Fruit fly (Drosophila melanogaster): ENCODE measurements around the gene CG32817.

CG32817 gene

DNA sequence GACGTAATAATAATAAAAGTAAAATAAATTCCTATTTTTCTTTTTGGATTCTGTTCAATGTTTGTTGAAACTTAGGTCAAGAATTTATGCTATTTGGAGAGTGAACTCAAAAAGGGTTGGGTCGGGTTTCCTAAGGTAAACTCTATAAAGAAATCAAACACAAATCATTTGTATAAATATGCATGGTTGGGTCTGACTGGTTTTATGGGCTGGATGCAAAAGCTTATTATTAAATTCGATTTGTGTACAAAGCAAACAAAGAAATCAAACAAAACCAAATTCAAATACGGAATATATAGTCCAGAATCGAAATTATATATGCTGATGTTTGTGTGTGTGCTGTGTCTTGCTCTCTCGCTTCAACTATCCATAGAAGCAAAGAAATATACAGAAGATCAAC, 36.8 kb downstream of the CG32817 start (continued):
- no peak for TF ChIP-seq lola (GFP tag; optimal IDR thresholded peaks at IDR 0.05)
- no peak for TF ChIP-seq Ets65A (GFP tag)
- TF ChIP-seq disco-r (GFP tag; optimal IDR thresholded peaks at IDR 0.05) = no peak
- peak; percentile 13 for TF ChIP-seq grau (tag; optimal IDR thresholded peaks at IDR 0.05)
- no peak for TF ChIP-seq CoRest (tag; optimal IDR thresholded peaks at IDR 0.05)
- TF ChIP-seq Ada2b (GFP tag; IDR thresholded peaks at IDR 0.05) = no peak
- no peak for TF ChIP-seq Hr51 (GFP tag; optimal IDR thresholded peaks at IDR 0.05)
- TF ChIP-seq CG18011 (GFP tag; optimal IDR thresholded peaks at IDR 0.05) = no peak
- TF ChIP-seq Hr3 (GFP tag; optimal IDR thresholded peaks at IDR 0.05) = no peak
- TF ChIP-seq dan (GFP tag; IDR thresholded peaks at IDR 0.05) = no peak
- TF ChIP-seq CG2129 (GFP tag; IDR thresholded peaks at IDR 0.05; ENCODE audit: partially characterized antibody) = no peak
- peak; percentile 35 for TF ChIP-seq CrebB (tag; optimal IDR thresholded peaks at IDR 0.05)
- peak; percentile 64 for TF ChIP-seq Hmr (GFP tag; optimal IDR thresholded peaks at IDR 0.05)
- peak; percentile 36 for TF ChIP-seq gem (tag; optimal IDR thresholded peaks at IDR 0.05)
- no peak for TF ChIP-seq CG8290 (GFP tag; optimal IDR thresholded peaks at IDR 0.05)
- TF ChIP-seq CG8290 (tag; optimal IDR thresholded peaks at IDR 0.05) = peak in 1 of 2 experiments; percentile 73
- TF ChIP-seq CG15011 (GFP tag; optimal IDR thresholded peaks at IDR 0.05) = peak; percentile 40
- peak; percentile 21 for TF ChIP-seq mirr (GFP tag; optimal IDR thresholded peaks at IDR 0.05)
- TF ChIP-seq CG9727 (GFP tag; optimal IDR thresholded peaks at IDR 0.05) = no peak
- TF ChIP-seq NC2α (GFP tag; optimal IDR thresholded peaks at IDR 0.05) = no peak
- TF ChIP-seq CG10267 (tag; optimal IDR thresholded peaks at IDR 0.05) = no peak
- no peak for TF ChIP-seq CG11560 (tag; IDR thresholded peaks at IDR 0.05)
- no peak for TF ChIP-seq CG12744 (GFP tag; optimal IDR thresholded peaks at IDR 0.05)
- no peak for TF ChIP-seq H2.0 (GFP tag; IDR thresholded peaks at IDR 0.05)
- TF ChIP-seq CG2199 (GFP tag; IDR thresholded peaks at IDR 0.05) = no peak
- peak; percentile 33 for TF ChIP-seq bab2 (GFP tag; optimal IDR thresholded peaks at IDR 0.05)
- peak; percentile 21 for TF ChIP-seq CG1603 (tag; optimal IDR thresholded peaks at IDR 0.05)
- TF ChIP-seq hth (optimal IDR thresholded peaks at IDR 0.05) = no peak
- peak; percentile 12 for TF ChIP-seq CG1233 (GFP tag; optimal IDR thresholded peaks at IDR 0.05)
- peak; percentile 48 for TF ChIP-seq CG2678 (tag; optimal IDR thresholded peaks at IDR 0.05)
- TF ChIP-seq CG13287 (GFP tag; IDR thresholded peaks at IDR 0.05; ENCODE audit: partially characterized antibody) = no peak
- peak; percentile 28 for TF ChIP-seq CG12071 (GFP tag; optimal IDR thresholded peaks at IDR 0.05)
- TF ChIP-seq D19A (tag; optimal IDR thresholded peaks at IDR 0.05) = no peak
- TF ChIP-seq Med (GFP tag) = peak; percentile 82
- TF ChIP-seq CG15269 (tag; optimal IDR thresholded peaks at IDR 0.05) = peak; percentile 34
- TF ChIP-seq BtbVII (GFP tag; optimal IDR thresholded peaks at IDR 0.05) = peak; percentile 17
- peak; percentile 30 for TF ChIP-seq nau (GFP tag; optimal IDR thresholded peaks at IDR 0.05)
- no peak for TF ChIP-seq Camta (GFP tag; optimal IDR thresholded peaks at IDR 0.05)
- TF ChIP-seq CG18476 (GFP tag; optimal IDR thresholded peaks at IDR 0.05) = no peak
- no peak for TF ChIP-seq CG2120 (GFP tag; optimal IDR thresholded peaks at IDR 0.05)
- TF ChIP-seq C15 (GFP tag; IDR thresholded peaks at IDR 0.05) = no peak
- no peak for TF ChIP-seq seq (GFP tag; IDR thresholded peaks at IDR 0.05)
- peak; percentile 32 for TF ChIP-seq Blimp-1 (GFP tag; optimal IDR thresholded peaks at IDR 0.05)
- no peak for TF ChIP-seq en (GFP tag; optimal IDR thresholded peaks at IDR 0.05)
- TF ChIP-seq Max (GFP tag; optimal IDR thresholded peaks at IDR 0.05) = no peak
- no peak for TF ChIP-seq Drgx (GFP tag; IDR thresholded peaks at IDR 0.05)
- TF ChIP-seq CG6254 (GFP tag; optimal IDR thresholded peaks at IDR 0.05) = no peak
- TF ChIP-seq Dref (GFP tag; IDR thresholded peaks at IDR 0.05) = no peak
- TF ChIP-seq chm (GFP tag; IDR thresholded peaks at IDR 0.05) = no peak
- no peak for TF ChIP-seq shn (GFP tag; optimal IDR thresholded peaks at IDR 0.05)
- TF ChIP-seq Doc2 (GFP tag; IDR thresholded peaks at IDR 0.05) = no peak
- no peak for TF ChIP-seq gcm (GFP tag; optimal IDR thresholded peaks at IDR 0.05)

Measured in whole organism, embryonic.